Worm (Caenorhabditis elegans): Measurements from ENCODE around the gene lgc-39.

DNA sequence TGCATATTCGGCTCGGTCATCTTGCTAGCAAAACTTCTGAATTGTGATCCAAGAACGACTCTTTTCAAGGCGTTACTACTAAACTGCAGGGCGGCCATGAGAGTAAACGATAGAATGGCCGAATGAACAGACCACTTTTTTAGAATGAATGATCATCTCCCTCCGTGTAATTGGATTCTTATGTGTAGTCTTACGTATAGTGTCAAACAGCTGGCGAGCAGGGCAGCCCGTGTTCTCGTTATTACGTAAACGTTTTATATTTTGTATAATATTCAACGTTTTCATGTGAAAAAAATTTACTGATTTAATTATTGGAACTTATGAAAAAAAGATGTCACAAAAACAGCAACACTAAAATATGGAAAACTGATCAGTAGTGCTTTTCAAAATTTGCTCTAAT is 19.2 kb upstream of the lgc-39 start, which contains the start of gene F10D2.10:
- TF ChIP-seq him-1 (tag; optimal IDR thresholded peaks at IDR 0.05) (no peak), W03F9.2 (tag; optimal IDR thresholded peaks at IDR 0.05) (no peak), dao-5 (tag; optimal IDR thresholded peaks at IDR 0.05) (no peak)

All from whole organism, L4/young adult.